Fruit fly (Drosophila melanogaster) whole organism, wandering third instar larva: ENCODE measurements around the gene Sfp24Ba.

Source experiments
- Abd-B ChIP-seq: fragments of >200 bp; optimal IDR thresholded peaks from 2 replicates; lab custom pipeline; 2017; ENCODE audit warnings: missing biosample characterization, missing genetic modification characterization
- CG32264 ChIP-seq: fragments of 200-800 bp; sonication (Bioruptor generic); optimal IDR thresholded peaks from 2 replicates; lab custom pipeline; 2016; ENCODE audit warnings: missing biosample characterization, missing genetic modification characterization
- CG9705 ChIP-seq: fragments of 200-800 bp; sonication (Bioruptor generic); optimal IDR thresholded peaks from 2 replicates; lab custom pipeline; 2018; ENCODE audit warnings: missing biosample characterization, mild to moderate bottlenecking, missing genetic modification characterization
- CrebA ChIP-seq: fragments of 200-800 bp; sonication (Bioruptor generic); optimal IDR thresholded peaks from 2 replicates; lab custom pipeline; 2016; ENCODE audit warnings: missing biosample characterization, mild to moderate bottlenecking, missing genetic modification characterization, borderline replicate concordance
- Dfd ChIP-seq: fragments of >200 bp; optimal IDR thresholded peaks from 2 replicates; lab custom pipeline; 2017; ENCODE audit warnings: missing biosample characterization, missing genetic modification characterization
- Dif ChIP-seq: fragments of 200-275, 200-300 bp; sonication (Bioruptor generic); optimal IDR thresholded peaks from 2 replicates; lab custom pipeline; 2018; ENCODE audit warnings: missing biosample characterization, missing genetic modification characterization; ENCODE audit not compliant: partially characterized antibody
- GATAd ChIP-seq: sonication (Bioruptor generic); optimal IDR thresholded peaks from 2 replicates; lab custom pipeline; 2016; ENCODE audit warnings: missing biosample characterization, missing genetic modification characterization
- HLH106 ChIP-seq: fragments of 200-800 bp; optimal IDR thresholded peaks from 3 replicates; lab custom pipeline; 2019; ENCODE audit warnings: missing biosample characterization, mild to moderate bottlenecking, missing genetic modification characterization, moderate library complexity
- Hnf4 ChIP-seq: fragments of 200-800 bp; sonication (Bioruptor generic); optimal IDR thresholded peaks from 2 replicates; lab custom pipeline; 2016; ENCODE audit warnings: missing biosample characterization, mild to moderate bottlenecking, missing genetic modification characterization
- Hr78 ChIP-seq: fragments of >200 bp; optimal IDR thresholded peaks from 2 replicates; lab custom pipeline; 2017; ENCODE audit warnings: missing biosample characterization, missing genetic modification characterization
- Hr83 ChIP-seq: fragments of 200-300 bp; sonication (Bioruptor generic); optimal IDR thresholded peaks from 2 replicates; lab custom pipeline; 2016; ENCODE audit warnings: missing biosample characterization, mild to moderate bottlenecking, missing genetic modification characterization, moderate library complexity; ENCODE audit not compliant: poor library complexity, severe bottlenecking
- Jra ChIP-seq: sonication (Bioruptor generic); optimal IDR thresholded peaks from 2 replicates; lab custom pipeline; 2016; ENCODE audit warnings: missing biosample characterization, missing genetic modification characterization
- Mio ChIP-seq: sonication (Bioruptor generic); optimal IDR thresholded peaks from 2 replicates; lab custom pipeline; 2016; ENCODE audit warnings: missing biosample characterization, missing genetic modification characterization
- Myc ChIP-seq: fragments of >200 bp; optimal IDR thresholded peaks from 2 replicates; lab custom pipeline; 2017
- N ChIP-seq: fragments of >200 bp; optimal IDR thresholded peaks from 2 replicates; lab custom pipeline; 2018; ENCODE audit warnings: missing biosample characterization, missing external identifiers, missing genetic modification characterization
- OdsH ChIP-seq: fragments of 200-800 bp; sonication (Bioruptor generic); optimal IDR thresholded peaks from 2 replicates; lab custom pipeline; 2016; ENCODE audit warnings: missing biosample characterization, mild to moderate bottlenecking, missing genetic modification characterization
- Rel ChIP-seq, 2 experiments: fragments of 200-800 bp; sonication (Bioruptor generic) in 1 of 2; optimal IDR thresholded peaks; 2 replicates in 1 of 2; 3 replicates in 1 of 2; lab custom pipeline; 2016 to 2019; ENCODE audit warnings: mild to moderate bottlenecking in 2 of 2, missing biosample characterization in 2 of 2, missing genetic modification characterization in 2 of 2, moderate library complexity in 1 of 2
- Sp1 ChIP-seq: fragments of 200-800 bp; sonication (Bioruptor generic); optimal IDR thresholded peaks from 3 replicates; lab custom pipeline; 2019; ENCODE audit warnings: missing biosample characterization, mild to moderate bottlenecking, missing genetic modification characterization, moderate library complexity
- Vsx2 ChIP-seq: fragments of 200-300, 225-300 bp; sonication (Bioruptor generic); optimal IDR thresholded peaks from 2 replicates; lab custom pipeline; 2018; ENCODE audit warnings: missing biosample characterization, missing genetic modification characterization; ENCODE audit not compliant: partially characterized antibody
- br ChIP-seq: fragments of 200-800 bp; sonication (Bioruptor generic); optimal IDR thresholded peaks from 2 replicates; lab custom pipeline; 2016; ENCODE audit warnings: missing biosample characterization, missing genetic modification characterization
- brk ChIP-seq: fragments of 200-800 bp; sonication (Bioruptor generic); optimal IDR thresholded peaks from 2 replicates; lab custom pipeline; 2016; ENCODE audit warnings: missing biosample characterization, mild to moderate bottlenecking, missing genetic modification characterization
- dl ChIP-seq, 2 experiments: fragments of 175-275, 200-275 bp in 1 of 2; fragments of 200-275 bp in 1 of 2; sonication (Bioruptor generic); optimal IDR thresholded peaks; lab custom pipeline; 2018; ENCODE audit warnings: mild to moderate bottlenecking in 2 of 2, missing biosample characterization in 2 of 2, missing genetic modification characterization in 2 of 2, moderate library complexity in 2 of 2; ENCODE audit not compliant: partially characterized antibody in 2 of 2, insufficient read depth in 1 of 2
- dmrt93B ChIP-seq: fragments of 200-800 bp; sonication (Bioruptor generic); optimal IDR thresholded peaks from 2 replicates; lab custom pipeline; 2018; ENCODE audit warnings: missing biosample characterization, mild to moderate bottlenecking, missing genetic modification characterization
- dsf ChIP-seq: sonication (Bioruptor generic); optimal IDR thresholded peaks from 2 replicates; lab custom pipeline; 2016; ENCODE audit warnings: missing biosample characterization, missing genetic modification characterization, borderline replicate concordance
- ey ChIP-seq: fragments of 200-800 bp; sonication (Bioruptor generic); optimal IDR thresholded peaks from 2 replicates; lab custom pipeline; 2016; ENCODE audit warnings: missing biosample characterization, missing genetic modification characterization
- foxo ChIP-seq, 2 experiments: fragments of 200-800 bp; sonication (Bioruptor generic); optimal IDR thresholded peaks; 2 replicates in 1 of 2; 3 replicates in 1 of 2; lab custom pipeline; 2016 to 2017; ENCODE audit warnings: missing biosample characterization in 2 of 2, missing genetic modification characterization in 2 of 2
- fru ChIP-seq: fragments of 200-800 bp; sonication (Bioruptor generic); optimal IDR thresholded peaks from 3 replicates; lab custom pipeline; 2016; ENCODE audit warnings: missing biosample characterization, mild to moderate bottlenecking, missing genetic modification characterization
- h ChIP-seq: fragments of 200-800 bp; sonication (Bioruptor generic); optimal IDR thresholded peaks from 3 replicates; lab custom pipeline; 2016; ENCODE audit warnings: missing biosample characterization, mild to moderate bottlenecking, missing genetic modification characterization
- jim ChIP-seq: fragments of 175-275, 200-325 bp; sonication (Bioruptor generic); optimal IDR thresholded peaks from 2 replicates; lab custom pipeline; 2016; ENCODE audit warnings: missing biosample characterization, mild to moderate bottlenecking, missing genetic modification characterization
- lola ChIP-seq: fragments of >200 bp; optimal IDR thresholded peaks from 2 replicates; lab custom pipeline; 2017; ENCODE audit warnings: missing biosample characterization, missing genetic modification characterization
- pan ChIP-seq: fragments of >200 bp; optimal IDR thresholded peaks from 2 replicates; lab custom pipeline; 2017
- psq ChIP-seq: fragments of 200-800 bp; sonication (Bioruptor generic); optimal IDR thresholded peaks from 3 replicates; lab custom pipeline; 2017; ENCODE audit warnings: missing biosample characterization, mild to moderate bottlenecking, missing genetic modification characterization, moderate library complexity
- rgr ChIP-seq: fragments of 200-800 bp; sonication (Bioruptor generic); optimal IDR thresholded peaks from 3 replicates; lab custom pipeline; 2016; ENCODE audit warnings: missing biosample characterization, mild to moderate bottlenecking, missing genetic modification characterization
- sage ChIP-seq: fragments of 200-800 bp; sonication (Bioruptor generic); optimal IDR thresholded peaks from 2 replicates; lab custom pipeline; 2016; ENCODE audit warnings: missing biosample characterization, mild to moderate bottlenecking, missing genetic modification characterization
- sv ChIP-seq: fragments of 200-800 bp; sonication (Bioruptor generic); optimal IDR thresholded peaks from 3 replicates; lab custom pipeline; 2016; ENCODE audit warnings: missing biosample characterization, missing genetic modification characterization
- tai ChIP-seq: sonication (Bioruptor generic); optimal IDR thresholded peaks from 2 replicates; lab custom pipeline; 2016; ENCODE audit warnings: missing biosample characterization, missing genetic modification characterization
- usp ChIP-seq: fragments of >200 bp; optimal IDR thresholded peaks from 2 replicates; lab custom pipeline; 2017; ENCODE audit warnings: missing biosample characterization, missing genetic modification characterization
- woc ChIP-seq: sonication (Bioruptor generic); optimal IDR thresholded peaks from 2 replicates; lab custom pipeline; 2016; ENCODE audit warnings: missing biosample characterization, mild to moderate bottlenecking, missing genetic modification characterization

Sfp24Ba gene

dm6 chr2L:3657349-3658142 lies 10.8 kb downstream of the Sfp24Ba start:
- peak; percentile 60 for TF ChIP-seq CrebA (GFP tag; lab: Kevin White, UChicago)
- TF ChIP-seq tai (GFP tag; lab: Kevin White, UChicago), result peak; percentile 46
- peak; percentile 7 for TF ChIP-seq OdsH
- TF ChIP-seq woc (GFP tag; lab: Kevin White, UChicago), result no peak
- no peak for TF ChIP-seq psq
- no peak for TF ChIP-seq lola (GFP tag; lab: Kevin White, UChicago)
- peak; percentile 50 for TF ChIP-seq HLH106 (tag; lab: Kevin White, UChicago)
- TF ChIP-seq Jra (GFP tag; lab: Kevin White, UChicago), result no peak
- TF ChIP-seq rgr (GFP tag; lab: Kevin White, UChicago), result peak; percentile 34
- TF ChIP-seq ey (GFP tag; lab: Kevin White, UChicago), result peak; percentile 43
- no peak for TF ChIP-seq N (GFP tag; lab: Kevin White, UChicago)
- TF ChIP-seq br (GFP tag; lab: Kevin White, UChicago), result no peak
- TF ChIP-seq Rel (GFP tag; optimal IDR thresholded peaks at IDR 0.05; lab: Kevin White, UChicago), result no peak
- no peak for TF ChIP-seq Rel (tag; optimal IDR thresholded peaks at IDR 0.05; lab: Kevin White, UChicago)
- TF ChIP-seq Hr83 (GFP tag; lab: Kevin White, UChicago), result no peak
- TF ChIP-seq CG9705 (GFP tag; lab: Kevin White, UChicago), result no peak
- TF ChIP-seq sage (GFP tag; lab: Kevin White, UChicago), result no peak
- peak; percentile 26 for TF ChIP-seq dmrt93B (GFP tag; lab: Kevin White, UChicago)
- no peak for TF ChIP-seq Sp1
- TF ChIP-seq pan, result no peak
- TF ChIP-seq Hnf4 (GFP tag; lab: Kevin White, UChicago), result peak; percentile 26
- peak in 1 of 2 experiments; percentile 63 for TF ChIP-seq foxo (GFP tag; optimal IDR thresholded peaks at IDR 0.05; lab: Kevin White, UChicago)
- no peak for TF ChIP-seq Hr78 (GFP tag; lab: Kevin White, UChicago)
- no peak for TF ChIP-seq Mio (GFP tag; lab: Kevin White, UChicago)
- TF ChIP-seq fru, result peak; percentile 33
- no peak for TF ChIP-seq jim (GFP tag; lab: Kevin White, UChicago)
- TF ChIP-seq brk (GFP tag; lab: Kevin White, UChicago), result peak; percentile 19
- peak; percentile 45 for TF ChIP-seq h (GFP tag; lab: Kevin White, UChicago)
- TF ChIP-seq Dif (GFP tag; lab: Kevin White, UChicago), result no peak
- TF ChIP-seq Myc (lab: Kevin White, UChicago), result peak; percentile 90

- TF ChIP-seq br (GFP tag; lab: Kevin White, UChicago) (no peak), fru (peak; percentile 14)
Measured at dm6 chr2L:3656667-3657066, 11.7 kb downstream of the Sfp24Ba start, which contains the start of gene for. Gene for, minus strand, starts transcription at chr2L:3656953.

- TF ChIP-seq Abd-B (GFP tag; lab: Kevin White, UChicago), result no peak
- TF ChIP-seq CrebA (GFP tag; lab: Kevin White, UChicago), result peak; percentile 96
- peak; percentile 72 for TF ChIP-seq GATAd (GFP tag; lab: Kevin White, UChicago)
- peak; percentile 90 for TF ChIP-seq Mio (GFP tag; lab: Kevin White, UChicago)
- no peak for TF ChIP-seq dl (GFP tag; optimal IDR thresholded peaks at IDR 0.05; lab: Kevin White, UChicago; ENCODE audit: insufficient read depth in 1 of 2, partially characterized antibody in 2 of 2)
- TF ChIP-seq dsf (GFP tag; lab: Kevin White, UChicago), result peak; percentile 91
- no peak for TF ChIP-seq N (GFP tag; lab: Kevin White, UChicago)
- TF ChIP-seq Vsx2 (GFP tag; lab: Kevin White, UChicago), result no peak
- TF ChIP-seq dmrt93B (GFP tag; lab: Kevin White, UChicago), result peak; percentile 97
- TF ChIP-seq sage (GFP tag; lab: Kevin White, UChicago), result peak; percentile 96
- peak; percentile 99 for TF ChIP-seq Sp1
- peak; percentile 97 to 99 for TF ChIP-seq foxo (GFP tag; optimal IDR thresholded peaks at IDR 0.05; lab: Kevin White, UChicago)
- no peak for TF ChIP-seq usp
- no peak for TF ChIP-seq pan
- peak; percentile 99 for TF ChIP-seq h (GFP tag; lab: Kevin White, UChicago)
- TF ChIP-seq CG9705 (GFP tag; lab: Kevin White, UChicago), result peak; percentile 99
- peak; percentile 93 for TF ChIP-seq Rel (GFP tag; optimal IDR thresholded peaks at IDR 0.05; lab: Kevin White, UChicago)
- TF ChIP-seq Rel (tag; optimal IDR thresholded peaks at IDR 0.05; lab: Kevin White, UChicago), result peak; percentile 95
- TF ChIP-seq Hr83 (GFP tag; lab: Kevin White, UChicago), result peak; percentile 80
- TF ChIP-seq HLH106 (tag; lab: Kevin White, UChicago), result peak; percentile 99
- peak; percentile 97 for TF ChIP-seq sv (GFP tag; lab: Kevin White, UChicago)
- TF ChIP-seq CG32264, result peak; percentile 96
- no peak for TF ChIP-seq Hr78 (GFP tag; lab: Kevin White, UChicago)
- TF ChIP-seq Hnf4 (GFP tag; lab: Kevin White, UChicago), result peak; percentile 99
- TF ChIP-seq br (GFP tag; lab: Kevin White, UChicago), result peak; percentile 99
- peak; percentile 94 for TF ChIP-seq Jra (GFP tag; lab: Kevin White, UChicago)
- no peak for TF ChIP-seq lola (GFP tag; lab: Kevin White, UChicago)
- TF ChIP-seq rgr (GFP tag; lab: Kevin White, UChicago), result peak; percentile 99
- TF ChIP-seq brk (GFP tag; lab: Kevin White, UChicago), result peak; percentile 96
- TF ChIP-seq ey (GFP tag; lab: Kevin White, UChicago), result peak; percentile 99
- peak; percentile 98 for TF ChIP-seq psq
- TF ChIP-seq Dfd (GFP tag; lab: Kevin White, UChicago), result no peak
- peak; percentile 96 for TF ChIP-seq tai (GFP tag; lab: Kevin White, UChicago)
- TF ChIP-seq Myc (lab: Kevin White, UChicago), result no peak
- TF ChIP-seq fru, result peak; percentile 99
- peak; percentile 99 for TF ChIP-seq OdsH
- peak; percentile 99 for TF ChIP-seq woc (GFP tag; lab: Kevin White, UChicago)
- peak; percentile 61 for TF ChIP-seq jim (GFP tag; lab: Kevin White, UChicago)
- TF ChIP-seq Dif (GFP tag; lab: Kevin White, UChicago), result no peak
Measured at dm6 chr2L:3655698-3656105, 12.6 kb downstream of the Sfp24Ba start.
